Fruit fly (Drosophila melanogaster) whole organism, pupa: Measurements from ENCODE around the gene EndoU.

ENCODE experiments used
- CG12605 ChIP-seq: fragments of 200-800 bp; sonication (Bioruptor generic); IDR thresholded peaks from 2 replicates; pipeline ENCODE4 v1.3.6; 2022; ENCODE audit warnings: missing biosample characterization, missing genetic modification characterization
- CG13204 ChIP-seq: fragments of 200-800 bp; sonication (Bioruptor generic); optimal IDR thresholded peaks from 2 replicates; lab custom pipeline; 2018; ENCODE audit warnings: missing biosample characterization, mild to moderate bottlenecking, missing genetic modification characterization, moderate library complexity
- CG14655 ChIP-seq: fragments of 200-800 bp; sonication (Bioruptor generic); optimal IDR thresholded peaks from 3 replicates; lab custom pipeline; 2017; ENCODE audit warnings: mild to moderate bottlenecking, missing biosample characterization, missing genetic modification reagents, missing genetic modification characterization
- CG17806 ChIP-seq: fragments of 200-800 bp; sonication (Bioruptor generic); optimal IDR thresholded peaks from 2 replicates; lab custom pipeline; 2018; ENCODE audit warnings: missing biosample characterization, mild to moderate bottlenecking, missing genetic modification characterization, moderate library complexity
- CG34367 ChIP-seq: fragments of 200-800 bp; sonication (Bioruptor generic); optimal IDR thresholded peaks from 2 replicates; lab custom pipeline; 2018; ENCODE audit warnings: missing biosample characterization, mild to moderate bottlenecking, missing genetic modification characterization
- CG4496 ChIP-seq: fragments of 200-800 bp; sonication (Bioruptor generic); IDR thresholded peaks from 3 replicates; pipeline ENCODE4 v1.3.6; 2022; ENCODE audit warnings: missing biosample characterization, missing genetic modification characterization
- CG8159 ChIP-seq: fragments of 200-800 bp; sonication (Bioruptor generic); optimal IDR thresholded peaks from 3 replicates; lab custom pipeline; 2018; ENCODE audit warnings: missing biosample characterization, mild to moderate bottlenecking, missing genetic modification characterization, moderate library complexity
- CG8301 ChIP-seq: fragments of 200-800 bp; sonication (Bioruptor generic); optimal IDR thresholded peaks from 2 replicates; lab custom pipeline; 2018; ENCODE audit warnings: missing biosample characterization, mild to moderate bottlenecking, missing genetic modification characterization
- D1 ChIP-seq: fragments of 200-800 bp; sonication (Bioruptor generic); optimal IDR thresholded peaks from 2 replicates; lab custom pipeline; 2018; ENCODE audit warnings: missing biosample characterization, mild to moderate bottlenecking, missing genetic modification characterization, moderate library complexity
- Ets98B ChIP-seq: fragments of 200-800 bp; sonication (Bioruptor generic); IDR thresholded peaks from 2 replicates; pipeline ENCODE4 v1.3.6; 2022; ENCODE audit warnings: missing biosample characterization, missing genetic modification characterization
- Pif1B ChIP-seq: fragments of 200-800 bp; sonication (Bioruptor generic); optimal IDR thresholded peaks from 3 replicates; lab custom pipeline; 2016; ENCODE audit warnings: missing biosample characterization, missing genetic modification characterization
- fd96Ca ChIP-seq: fragments of 200-800 bp; sonication (Bioruptor generic); IDR thresholded peaks from 3 replicates; pipeline ENCODE4 v1.3.6; 2022; ENCODE audit warnings: missing biosample characterization, missing genetic modification characterization
- rn ChIP-seq: fragments of 200-800 bp; sonication (Bioruptor generic); IDR thresholded peaks from 2 replicates; pipeline ENCODE4 v1.3.6; 2022; ENCODE audit warnings: missing biosample characterization, missing genetic modification characterization

Gene EndoU

dm6 chr3R:15937708-15938107 is 29.5 kb downstream of the EndoU start:
- TF ChIP-seq fd96Ca (GFP tag; lab: Robert Waterston, UW) (no peak), D1 (tag; lab: Kevin White, UChicago) (no peak), CG12605 (no peak)
- TF ChIP-seq, all 21 proteins: peak for 0

dm6 chr3R:15947605-15948004 is 39.4 kb downstream of the EndoU start:
- no peak for TF ChIP-seq CG8159 (tag; lab: Kevin White, UChicago)
- TF ChIP-seq rn, result no peak
- TF ChIP-seq CG8301 (tag; lab: Kevin White, UChicago), result no peak
- TF ChIP-seq D1 (tag; lab: Kevin White, UChicago), result no peak
- TF ChIP-seq, all 21 proteins: peak for 0

dm6 chr3R:15950843-15951242 is 42.6 kb downstream of the EndoU start, which contains the start of the genes CG31088 and CG46383:
Gene CG31088, minus strand, starts transcription at chr3R:15950943.
Gene CG46383, minus strand, starts transcription at chr3R:15950943.
- TF ChIP-seq CG34367 (tag; lab: Kevin White, UChicago), result no peak
- TF ChIP-seq CG8159 (tag; lab: Kevin White, UChicago), result no peak
- TF ChIP-seq Pif1B, result no peak
- TF ChIP-seq CG17806 (tag; lab: Kevin White, UChicago), result no peak
- no peak for TF ChIP-seq fd96Ca (GFP tag; lab: Robert Waterston, UW)
- TF ChIP-seq CG13204 (GFP tag; lab: Kevin White, UChicago), result no peak
- TF ChIP-seq CG4496 (GFP tag; lab: Robert Waterston, UW), result no peak
- TF ChIP-seq CG14655 (GFP tag; lab: Kevin White, UChicago), result no peak
- TF ChIP-seq Ets98B (GFP tag; lab: Robert Waterston, UW), result no peak
- no peak for TF ChIP-seq rn
